Worm (Caenorhabditis elegans): ENCODE data around the gene msp-49.

DNA sequence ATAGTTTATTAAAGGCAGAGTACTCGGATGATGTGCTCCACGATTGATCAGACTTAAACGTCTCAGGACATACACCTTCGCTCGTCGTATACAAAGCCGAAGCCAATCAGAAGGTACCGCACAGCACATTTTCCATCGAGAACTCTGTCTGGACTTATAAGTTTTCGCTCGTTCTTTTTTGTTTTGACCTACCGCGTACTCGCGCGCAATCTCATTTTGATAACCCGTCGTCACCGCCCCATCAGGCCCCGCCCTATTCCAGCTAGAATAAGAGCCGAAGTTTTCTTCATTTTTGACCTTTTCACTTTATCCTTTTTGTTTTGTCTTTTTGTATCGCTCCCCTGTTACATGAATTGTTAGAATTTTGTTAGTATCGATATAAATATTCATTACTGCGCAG lies 35.4 kb downstream of the msp-49 start, which contains the start of gene EGAP2.2:
- no peak for TF ChIP-seq sox-2 (GFP tag; IDR thresholded peaks at IDR 0.05)
- no peak for TF ChIP-seq fax-1 (tag; optimal IDR thresholded peaks at IDR 0.05)
- no peak for TF ChIP-seq unc-3 (GFP tag; conservative IDR thresholded peaks at IDR 0.05)
- no peak for TF ChIP-seq unc-3 (tag; optimal IDR thresholded peaks at IDR 0.05)
- TF ChIP-seq ama-1 (optimal IDR thresholded peaks at IDR 0.05) = no peak
- TF ChIP-seq T23F11.4 (GFP tag; optimal IDR thresholded peaks at IDR 0.05) = no peak
- no peak for TF ChIP-seq hlh-15 (tag; optimal IDR thresholded peaks at IDR 0.05)
- TF ChIP-seq F13H6.1 (tag; optimal IDR thresholded peaks at IDR 0.05) = no peak
- no peak for TF ChIP-seq sox-4 (tag; optimal IDR thresholded peaks at IDR 0.05)
- TF ChIP-seq hlh-6 (tag; optimal IDR thresholded peaks at IDR 0.05) = no peak
- no peak for TF ChIP-seq hlh-30 (tag; optimal IDR thresholded peaks at IDR 0.05; ENCODE audit: insufficient read depth)
- no peak for TF ChIP-seq nhr-11 (tag; optimal IDR thresholded peaks at IDR 0.05)
- no peak for TF ChIP-seq sdc-2 (tag; optimal IDR thresholded peaks at IDR 0.05)
- TF ChIP-seq nhr-232 (tag; optimal IDR thresholded peaks at IDR 0.05) = no peak
- no peak for TF ChIP-seq pha-4 (tag; optimal IDR thresholded peaks at IDR 0.05)

Data from whole organism, late embryonic.